Worm (Caenorhabditis elegans) whole organism, L2 larva: ENCODE measurements around the gene str-38.
A peak's percentile ranks its signal among the peaks of the same experiment; 100 is the strongest.

Experiments used
- ama-1 ChIP-seq: fragments of 150-350 bp; optimal IDR thresholded peaks from 2 replicates; lab custom pipeline; 2018; ENCODE audit warnings: inconsistent platforms
- blmp-1 ChIP-seq: sonication (generic microtip); optimal IDR thresholded peaks from 2 replicates; lab custom pipeline; 2017; ENCODE audit warnings: missing genetic modification characterization, mild to moderate bottlenecking, missing compliant biosample characterization, antibody characterized with exemption, moderate library complexity; ENCODE audit not compliant: insufficient read depth
- fos-1 ChIP-seq: fragments of 150-350 bp; optimal IDR thresholded peaks from 2 replicates; lab custom pipeline; 2014; ENCODE audit warnings: missing biosample characterization, missing genetic modification characterization
- mab-5 ChIP-seq: fragments of 150-350 bp; optimal IDR thresholded peaks from 2 replicates; lab custom pipeline; 2014; ENCODE audit warnings: missing biosample characterization, missing genetic modification characterization
- mdl-1 ChIP-seq, 2 experiments: fragments of 150-350 bp in 1 of 2; sonication (generic microtip) in 1 of 2; optimal IDR thresholded peaks; 2 replicates each; lab custom pipeline; 2017; ENCODE audit warnings: missing biosample characterization in 2 of 2, missing genetic modification characterization in 2 of 2
- nhr-10 ChIP-seq: sonication (generic microtip); optimal IDR thresholded peaks from 2 replicates; lab custom pipeline; 2017; ENCODE audit warnings: missing biosample characterization, missing genetic modification characterization
- nhr-23 ChIP-seq: fragments of 150-350 bp; optimal IDR thresholded peaks from 2 replicates; lab custom pipeline; 2014; ENCODE audit warnings: missing biosample characterization, missing genetic modification reagents, missing genetic modification characterization
- nhr-25 ChIP-seq: fragments of 150-350 bp; sonication (generic microtip); optimal IDR thresholded peaks from 3 replicates; lab custom pipeline; 2014; ENCODE audit warnings: missing biosample characterization, missing genetic modification characterization
- sma-9 ChIP-seq, 2 experiments: fragments of 150-350 bp in 1 of 2; sonication (generic microtip) in 1 of 2; optimal IDR thresholded peaks; 2 replicates each; lab custom pipeline; 2014 to 2016; ENCODE audit warnings: missing genetic modification characterization in 2 of 2, mild to moderate bottlenecking in 1 of 2, missing biosample characterization in 1 of 2, missing compliant biosample characterization in 1 of 2, missing genetic modification reagents in 1 of 2, moderate library complexity in 1 of 2
- snpc-4 ChIP-seq: fragments of 150-350 bp; optimal IDR thresholded peaks from 2 replicates; lab custom pipeline; 2014; ENCODE audit warnings: missing biosample characterization, missing genetic modification characterization
- unc-39 ChIP-seq: fragments of 150-350 bp; optimal IDR thresholded peaks from 2 replicates; lab custom pipeline; 2014; ENCODE audit warnings: missing biosample characterization, missing genetic modification characterization
- unc-62 ChIP-seq: fragments of 150-350 bp; optimal IDR thresholded peaks from 2 replicates; lab custom pipeline; 2014; ENCODE audit warnings: missing biosample characterization, missing genetic modification reagents, missing genetic modification characterization
- ztf-4 ChIP-seq: fragments of 150-350 bp; optimal IDR thresholded peaks from 2 replicates; lab custom pipeline; 2014; ENCODE audit warnings: missing biosample characterization, missing genetic modification characterization

ce11 chrV:15773941-15774340 is 41.8 kb upstream of the str-38 start:
- no peak for TF ChIP-seq fos-1
- TF ChIP-seq mab-5 (tag; lab: Kevin White, UChicago) = no peak
- peak in 1 of 2 experiments; percentile 1 for TF ChIP-seq mdl-1 (tag; optimal IDR thresholded peaks at IDR 0.05; lab: Kevin White, UChicago)
- TF ChIP-seq sma-9 (GFP tag; optimal IDR thresholded peaks at IDR 0.05; lab: Kevin White, UChicago) = peak; percentile 29
- no peak for TF ChIP-seq sma-9 (tag; optimal IDR thresholded peaks at IDR 0.05; lab: Kevin White, UChicago)
- TF ChIP-seq ztf-4 (tag; lab: Kevin White, UChicago) = no peak
- no peak for TF ChIP-seq snpc-4 (tag; lab: Kevin White, UChicago)
- TF ChIP-seq nhr-10 (tag; lab: Kevin White, UChicago) = no peak
- no peak for TF ChIP-seq nhr-23 (tag; lab: Kevin White, UChicago)
- TF ChIP-seq nhr-25 (tag; lab: Kevin White, UChicago) = no peak
- no peak for TF ChIP-seq unc-39 (tag; lab: Kevin White, UChicago)
- no peak for TF ChIP-seq ama-1
- no peak for TF ChIP-seq blmp-1 (tag; lab: Kevin White, UChicago)
- TF ChIP-seq unc-62 (GFP tag; lab: Kevin White, UChicago) = no peak
